Fruit fly (Drosophila melanogaster): ENCODE measurements around the gene Unc-76.

The Unc-76 gene

dm6 chrX:2142275-2142934 lies 62.0 kb downstream of the Unc-76 start:
- TF ChIP-seq Rel (GFP tag; optimal IDR thresholded peaks at IDR 0.05) (no peak), Rel (tag; optimal IDR thresholded peaks at IDR 0.05) (peak; percentile 96), jim (GFP tag; optimal IDR thresholded peaks at IDR 0.05) (no peak)

- TF ChIP-seq CG32264 (GFP tag; optimal IDR thresholded peaks at IDR 0.05), result no peak
- no peak for TF ChIP-seq dsf (GFP tag; optimal IDR thresholded peaks at IDR 0.05; ENCODE audit: borderline replicate concordance)
- no peak for TF ChIP-seq Hr83 (GFP tag; optimal IDR thresholded peaks at IDR 0.05; ENCODE audit: poor library complexity, severe bottlenecking)
- no peak for TF ChIP-seq Sp1 (GFP tag; optimal IDR thresholded peaks at IDR 0.05)
- no peak for TF ChIP-seq Mio (GFP tag; optimal IDR thresholded peaks at IDR 0.05)
Observed at dm6 chrX:2142935-2143312, 62.5 kb downstream of the Unc-76 start.
